Fruit fly (Drosophila melanogaster) whole organism, wandering third instar larva: ENCODE measurements around the gene CG33502.

Experiments
- Abd-B ChIP-seq: fragments of >200 bp; optimal IDR thresholded peaks from 2 replicates; lab custom pipeline; 2017; ENCODE audit warnings: missing biosample characterization, missing genetic modification characterization
- CG32264 ChIP-seq: fragments of 200-800 bp; sonication (Bioruptor generic); optimal IDR thresholded peaks from 2 replicates; lab custom pipeline; 2016; ENCODE audit warnings: missing biosample characterization, missing genetic modification characterization
- Hr83 ChIP-seq: fragments of 200-300 bp; sonication (Bioruptor generic); optimal IDR thresholded peaks from 2 replicates; lab custom pipeline; 2016; ENCODE audit warnings: missing biosample characterization, mild to moderate bottlenecking, missing genetic modification characterization, moderate library complexity; ENCODE audit not compliant: poor library complexity, severe bottlenecking
- Sp1 ChIP-seq: fragments of 200-800 bp; sonication (Bioruptor generic); optimal IDR thresholded peaks from 3 replicates; lab custom pipeline; 2019; ENCODE audit warnings: missing biosample characterization, mild to moderate bottlenecking, missing genetic modification characterization, moderate library complexity
- ey ChIP-seq: fragments of 200-800 bp; sonication (Bioruptor generic); optimal IDR thresholded peaks from 2 replicates; lab custom pipeline; 2016; ENCODE audit warnings: missing biosample characterization, missing genetic modification characterization
- foxo ChIP-seq, 2 experiments: fragments of 200-800 bp; sonication (Bioruptor generic); optimal IDR thresholded peaks; 2 replicates in 1 of 2; 3 replicates in 1 of 2; lab custom pipeline; 2016 to 2017; ENCODE audit warnings: missing biosample characterization in 2 of 2, missing genetic modification characterization in 2 of 2
- h ChIP-seq: fragments of 200-800 bp; sonication (Bioruptor generic); optimal IDR thresholded peaks from 3 replicates; lab custom pipeline; 2016; ENCODE audit warnings: missing biosample characterization, mild to moderate bottlenecking, missing genetic modification characterization
- lola ChIP-seq: fragments of >200 bp; optimal IDR thresholded peaks from 2 replicates; lab custom pipeline; 2017; ENCODE audit warnings: missing biosample characterization, missing genetic modification characterization
- pan ChIP-seq: fragments of >200 bp; optimal IDR thresholded peaks from 2 replicates; lab custom pipeline; 2017
- tai ChIP-seq: sonication (Bioruptor generic); optimal IDR thresholded peaks from 2 replicates; lab custom pipeline; 2016; ENCODE audit warnings: missing biosample characterization, missing genetic modification characterization

CG33502 gene

DNA sequence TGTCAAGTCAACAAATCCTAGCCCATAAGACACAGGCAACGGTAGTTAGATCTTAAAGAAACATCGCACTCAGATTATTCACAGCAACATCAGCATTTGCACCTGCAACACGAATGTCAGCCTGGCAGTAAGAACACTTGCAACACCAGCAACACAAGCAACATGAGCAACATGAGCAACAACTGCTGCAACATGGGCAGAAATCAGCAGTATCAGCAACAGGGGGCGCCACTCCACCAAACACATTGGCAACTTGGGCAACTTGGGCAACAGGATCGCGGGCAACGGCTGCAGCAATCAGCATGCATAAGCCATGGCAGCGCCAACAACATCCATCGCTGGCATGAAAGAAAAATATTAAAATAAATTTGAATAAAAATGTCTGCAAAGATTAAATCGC is 48.5 kb downstream of the CG33502 start:
- no peak for TF ChIP-seq h (GFP tag; lab: Kevin White, UChicago)
- no peak for TF ChIP-seq pan (lab: Kevin White, UChicago)
- TF ChIP-seq Sp1 = no peak
- no peak for TF ChIP-seq Hr83 (GFP tag; lab: Kevin White, UChicago)
- no peak for TF ChIP-seq foxo (GFP tag; optimal IDR thresholded peaks at IDR 0.05; lab: Kevin White, UChicago)
- no peak for TF ChIP-seq CG32264 (GFP tag; lab: Kevin White, UChicago)
- TF ChIP-seq Abd-B (GFP tag; lab: Kevin White, UChicago) = no peak
- no peak for TF ChIP-seq ey (GFP tag; lab: Kevin White, UChicago)
- no peak for TF ChIP-seq tai
- TF ChIP-seq lola = no peak
